Worm (Caenorhabditis elegans) whole organism, mixed stage, embryonic: Measurements from ENCODE around the gene F28F8.9.

Experiments
- bed-3 ChIP-seq: fragments of 200-800 bp; sonication (Bioruptor generic); optimal IDR thresholded peaks from 3 replicates; lab custom pipeline; 2018; ENCODE audit warnings: mild to moderate bottlenecking, missing genetic modification characterization, moderate library complexity, missing compliant biosample characterization
- blmp-1 ChIP-seq: fragments of 150-350 bp; optimal IDR thresholded peaks from 2 replicates; lab custom pipeline; 2014; ENCODE audit warnings: missing biosample characterization, missing genetic modification characterization
- elt-1 ChIP-seq: sonication (generic microtip); optimal IDR thresholded peaks from 2 replicates; lab custom pipeline; 2017; ENCODE audit warnings: missing genetic modification characterization, mild to moderate bottlenecking, missing compliant biosample characterization, antibody characterized with exemption, moderate library complexity, borderline replicate concordance; ENCODE audit not compliant: insufficient read depth
- nhr-237 ChIP-seq: fragments of 150-350 bp; optimal IDR thresholded peaks from 2 replicates; lab custom pipeline; 2014; ENCODE audit warnings: missing biosample characterization, missing genetic modification characterization
- pha-4 ChIP-seq: fragments of 150-350 bp; optimal IDR thresholded peaks from 2 replicates; lab custom pipeline; 2018; ENCODE audit warnings: missing biosample characterization, missing genetic modification reagents, missing genetic modification characterization
- sem-2 ChIP-seq: fragments of 200-800 bp; sonication (Bioruptor generic); optimal IDR thresholded peaks from 2 replicates; lab custom pipeline; 2018; ENCODE audit warnings: mild to moderate bottlenecking, missing genetic modification characterization, missing compliant biosample characterization

ce11 chrV:15575305-15575704, 3.2 kb downstream of the F28F8.9 start, which contains the start of gene mdt-28:
- TF ChIP-seq sem-2 (GFP tag; lab: Kevin White, UChicago) (no peak), nhr-237 (tag; lab: Kevin White, UChicago) (no peak), elt-1 (tag; lab: Kevin White, UChicago) (no peak), pha-4 (no peak), blmp-1 (tag; lab: Kevin White, UChicago) (no peak), bed-3 (no peak)
